Worm (Caenorhabditis elegans) whole organism, L4 larva: ENCODE results near the gene fbxa-84.

Experiments used
- egl-43 ChIP-seq: fragments of 200-800 bp; sonication (Bioruptor generic); IDR thresholded peaks from 2 replicates; pipeline ENCODE4 v1.3.6; 2022; ENCODE audit warnings: missing genetic modification reagents, missing genetic modification characterization, missing compliant biosample characterization
- lin-15B ChIP-seq: fragments of 150-350 bp; sonication (generic microtip); optimal IDR thresholded peaks from 3 replicates; lab custom pipeline; 2014; ENCODE audit warnings: missing biosample characterization, missing genetic modification characterization
- lsy-2 ChIP-seq, 2 experiments: fragments of 150-350 bp in 1 of 2; sonication (generic microtip) in 1 of 2; optimal IDR thresholded peaks; 2 replicates each; lab custom pipeline; 2014 to 2017; ENCODE audit warnings: missing biosample characterization in 2 of 2, missing genetic modification characterization in 2 of 2
- mdl-1 ChIP-seq, 2 experiments: fragments of 150-350 bp in 1 of 2; sonication (generic microtip) in 1 of 2; optimal IDR thresholded peaks; 2 replicates each; lab custom pipeline; 2014 to 2017; ENCODE audit warnings: missing biosample characterization in 2 of 2, missing genetic modification characterization in 2 of 2
- snpc-4 ChIP-seq: fragments of 150-350 bp; optimal IDR thresholded peaks from 2 replicates; lab custom pipeline; 2014; ENCODE audit warnings: missing biosample characterization, missing genetic modification characterization
- zfp-2 ChIP-seq: sonication (generic microtip); optimal IDR thresholded peaks from 2 replicates; lab custom pipeline; 2016; ENCODE audit warnings: mild to moderate bottlenecking, missing genetic modification characterization, missing compliant biosample characterization

- TF ChIP-seq mdl-1 (tag; optimal IDR thresholded peaks at IDR 0.05; lab: Kevin White, UChicago) (no peak), snpc-4 (tag; lab: Kevin White, UChicago) (no peak), lsy-2 (tag; optimal IDR thresholded peaks at IDR 0.05; lab: Kevin White, UChicago) (no peak), lin-15B (tag; lab: Kevin White, UChicago) (no peak), zfp-2 (tag; lab: Kevin White, UChicago) (no peak), egl-43 (GFP tag; lab: Robert Waterston, UW) (no peak)
Measured at ce11 chrV:15162697-15163096, 19.5 kb upstream of the fbxa-84 start, which contains the start of gene srz-11.
